Worm (Caenorhabditis elegans): ENCODE results near the gene lec-5.

lec-5 gene

ce11 chrII:5835146-5835545 lies 5.8 kb downstream of the lec-5 start:
- TF ChIP-seq pha-4 (tag; optimal IDR thresholded peaks at IDR 0.05), result no peak
- no peak for TF ChIP-seq snpc-4 (tag; optimal IDR thresholded peaks at IDR 0.05)
- no peak for TF ChIP-seq nhr-2 (tag; optimal IDR thresholded peaks at IDR 0.05)
- TF ChIP-seq ceh-43 (GFP tag; optimal IDR thresholded peaks at IDR 0.05), result no peak
- TF ChIP-seq mls-2 (tag; optimal IDR thresholded peaks at IDR 0.05), result no peak
- no peak for TF ChIP-seq mab-5 (tag; optimal IDR thresholded peaks at IDR 0.05)
- no peak for TF ChIP-seq ceh-83 (GFP tag; optimal IDR thresholded peaks at IDR 0.05)

ce11 chrII:5833136-5833535 lies 7.8 kb downstream of the lec-5 start, which contains the start of gene gtap-1:
Gene gtap-1 (minus strand): TSS chrII:5833236.
- TF ChIP-seq unc-62 (GFP tag; optimal IDR thresholded peaks at IDR 0.05) (no peak), bed-3 (GFP tag; optimal IDR thresholded peaks at IDR 0.05) (no peak), mep-1 (tag; optimal IDR thresholded peaks at IDR 0.05) (no peak), drap-1 (GFP tag; optimal IDR thresholded peaks at IDR 0.05) (no peak), blmp-1 (tag; optimal IDR thresholded peaks at IDR 0.05) (no peak), ceh-43 (GFP tag; optimal IDR thresholded peaks at IDR 0.05) (no peak)

- TF ChIP-seq sem-2 (GFP tag; optimal IDR thresholded peaks at IDR 0.05), result no peak
- TF ChIP-seq lin-13 (tag; optimal IDR thresholded peaks at IDR 0.05), result no peak
- no peak for TF ChIP-seq mab-5 (tag; optimal IDR thresholded peaks at IDR 0.05)
- TF ChIP-seq ceh-43 (GFP tag; optimal IDR thresholded peaks at IDR 0.05), result no peak
- TF ChIP-seq unc-39 (tag; optimal IDR thresholded peaks at IDR 0.05), result no peak
- TF ChIP-seq ceh-83 (GFP tag; optimal IDR thresholded peaks at IDR 0.05), result no peak
- TF ChIP-seq pha-4 (tag; optimal IDR thresholded peaks at IDR 0.05), result no peak
- TF ChIP-seq M03D4.4 (tag; optimal IDR thresholded peaks at IDR 0.05), result no peak
- TF ChIP-seq elt-3 (tag; optimal IDR thresholded peaks at IDR 0.05), result no peak
- no peak for TF ChIP-seq sptf-1 (tag; optimal IDR thresholded peaks at IDR 0.05)
- TF ChIP-seq nhr-12 (tag; optimal IDR thresholded peaks at IDR 0.05), result no peak
- no peak for TF ChIP-seq drap-1 (GFP tag; optimal IDR thresholded peaks at IDR 0.05)
- TF ChIP-seq snpc-4 (tag; optimal IDR thresholded peaks at IDR 0.05), result no peak
Observed at ce11 chrII:5831373-5831772, 9.5 kb downstream of the lec-5 start.

ce11 chrII:5829940-5830424 lies 10.9 kb downstream of the lec-5 start, which contains the start of gene col-74:
Gene col-74 (plus strand): TSS chrII:5830374.
- TF ChIP-seq ces-1 (GFP tag; optimal IDR thresholded peaks at IDR 0.05), result no peak
- no peak for TF ChIP-seq lin-13 (tag; optimal IDR thresholded peaks at IDR 0.05)

- TF ChIP-seq mep-1 (tag; optimal IDR thresholded peaks at IDR 0.05) (no peak), cnd-1 (tag; optimal IDR thresholded peaks at IDR 0.05) (no peak), M03D4.4 (tag; optimal IDR thresholded peaks at IDR 0.05) (no peak), unc-62 (GFP tag; optimal IDR thresholded peaks at IDR 0.05) (no peak), nhr-237 (tag; optimal IDR thresholded peaks at IDR 0.05) (no peak), nhr-28 (tag; optimal IDR thresholded peaks at IDR 0.05) (no peak), ham-2 (GFP tag; optimal IDR thresholded peaks at IDR 0.05) (no peak), unc-120 (tag; optimal IDR thresholded peaks at IDR 0.05; ENCODE audit: poor library complexity, severe bottlenecking) (no peak), nhr-76 (tag; optimal IDR thresholded peaks at IDR 0.05) (no peak), ceh-83 (GFP tag; optimal IDR thresholded peaks at IDR 0.05) (no peak), ceh-39 (tag; optimal IDR thresholded peaks at IDR 0.05) (no peak), elt-3 (tag; optimal IDR thresholded peaks at IDR 0.05) (no peak), mls-2 (tag; optimal IDR thresholded peaks at IDR 0.05) (no peak), lin-13 (tag; optimal IDR thresholded peaks at IDR 0.05) (no peak), ceh-43 (GFP tag; optimal IDR thresholded peaks at IDR 0.05) (no peak), flh-1 (GFP tag; optimal IDR thresholded peaks at IDR 0.05) (no peak), unc-39 (tag; optimal IDR thresholded peaks at IDR 0.05) (no peak), sptf-1 (tag; optimal IDR thresholded peaks at IDR 0.05) (no peak), tbx-8 (GFP tag; optimal IDR thresholded peaks at IDR 0.05) (no peak)
Observed at ce11 chrII:5828486-5828885, 12.4 kb downstream of the lec-5 start, which contains the start of gene ZK1248.11. Gene ZK1248.11 (minus strand): TSS chrII:5828586.

ce11 chrII:5827364-5827763 lies 13.5 kb downstream of the lec-5 start, which contains the start of gene tbc-2:
Gene tbc-2 (minus strand): TSS chrII:5827443.
- TF ChIP-seq nhr-76 (tag; optimal IDR thresholded peaks at IDR 0.05), result no peak
- TF ChIP-seq ceh-43 (GFP tag; optimal IDR thresholded peaks at IDR 0.05), result no peak
- TF ChIP-seq lsy-2 (tag; optimal IDR thresholded peaks at IDR 0.05), result no peak
- no peak for TF ChIP-seq blmp-1 (tag; optimal IDR thresholded peaks at IDR 0.05)
